Worm (Caenorhabditis elegans) whole organism, late embryonic: Measurements from ENCODE around the gene slcr-46.3.

Experiments
- F13H6.1 ChIP-seq: sonication (generic microtip); optimal IDR thresholded peaks from 2 replicates; lab custom pipeline; 2016; ENCODE audit warnings: missing genetic modification characterization, missing compliant biosample characterization
- ceh-18 ChIP-seq: sonication (generic microtip); optimal IDR thresholded peaks from 2 replicates; lab custom pipeline; 2016; ENCODE audit warnings: missing genetic modification characterization, missing compliant biosample characterization
- ceh-19 ChIP-seq: fragments of 200-800 bp; sonication (Bioruptor generic); optimal IDR thresholded peaks from 2 replicates; lab custom pipeline; 2018; ENCODE audit warnings: mild to moderate bottlenecking, missing genetic modification characterization, missing compliant biosample characterization
- ceh-45 ChIP-seq: fragments of 200-800 bp; sonication (Bioruptor generic); IDR thresholded peaks from 2 replicates; pipeline ENCODE4 v1.3.6; 2022; ENCODE audit warnings: missing genetic modification reagents, missing genetic modification characterization, missing compliant biosample characterization
- elt-2 ChIP-seq: sonication (generic microtip); optimal IDR thresholded peaks from 2 replicates; lab custom pipeline; 2016; ENCODE audit warnings: missing genetic modification reagents, missing genetic modification characterization, missing compliant biosample characterization
- fkh-10 ChIP-seq: fragments of 150-350 bp; optimal IDR thresholded peaks from 2 replicates; lab custom pipeline; 2014; ENCODE audit warnings: missing biosample characterization, missing genetic modification reagents, missing genetic modification characterization
- fkh-6 ChIP-seq: sonication (generic microtip); optimal IDR thresholded peaks from 2 replicates; lab custom pipeline; 2016; ENCODE audit warnings: missing genetic modification characterization, missing compliant biosample characterization
- hlh-30 ChIP-seq: sonication (generic microtip); optimal IDR thresholded peaks from 2 replicates; lab custom pipeline; 2017; ENCODE audit warnings: antibody characterized with exemption, missing genetic modification characterization, missing compliant biosample characterization; ENCODE audit not compliant: insufficient read depth
- nfya-1 ChIP-seq: sonication (generic microtip); optimal IDR thresholded peaks from 2 replicates; lab custom pipeline; 2017; ENCODE audit warnings: missing genetic modification characterization, mild to moderate bottlenecking, missing compliant biosample characterization, antibody characterized with exemption, moderate library complexity
- rnt-1 ChIP-seq: sonication (generic microtip); optimal IDR thresholded peaks from 2 replicates; lab custom pipeline; 2016; ENCODE audit warnings: missing genetic modification characterization, missing compliant biosample characterization
- tbx-7 ChIP-seq: sonication (generic microtip); optimal IDR thresholded peaks from 2 replicates; lab custom pipeline; 2016; ENCODE audit warnings: missing genotype, missing genetic modification characterization, missing compliant biosample characterization
- unc-3 ChIP-seq, 2 experiments: fragments of 200-800 bp in 1 of 2; sonication (Bioruptor generic) in 1 of 2; sonication (generic microtip) in 1 of 2; conservative IDR thresholded peaks in 1 of 2; optimal IDR thresholded peaks in 1 of 2; 2 replicates each; pipeline versions ENCODE4 v1.3.6 to Lab custom; 2016 to 2022; ENCODE audit warnings: missing compliant biosample characterization in 2 of 2, missing genetic modification characterization in 2 of 2, missing genetic modification reagents in 1 of 2

- TF ChIP-seq ceh-19 (no peak), F13H6.1 (tag; lab: Kevin White, UChicago) (no peak), ceh-45 (no peak), fkh-10 (no peak), hlh-30 (tag; lab: Kevin White, UChicago) (no peak), rnt-1 (tag; lab: Kevin White, UChicago) (no peak), tbx-7 (tag; lab: Kevin White, UChicago) (no peak), fkh-6 (tag; lab: Kevin White, UChicago) (no peak), ceh-18 (tag; lab: Kevin White, UChicago) (no peak), nfya-1 (no peak), elt-2 (tag; lab: Kevin White, UChicago) (no peak), unc-3 (GFP tag; conservative IDR thresholded peaks at IDR 0.05; lab: Robert Waterston, UW) (no peak), unc-3 (tag; optimal IDR thresholded peaks at IDR 0.05; lab: Kevin White, UChicago) (no peak)
These were observed 34.0 kb upstream of the slcr-46.3 start, which contains the start of gene F58E6.11 for ce11 chrV:9757884-9758283.
